Worm (Caenorhabditis elegans) whole organism, L4 larva: Measurements from ENCODE around the gene eef-1G.

ENCODE experiments used
- F26F4.8 ChIP-seq: fragments of 200-800 bp; sonication (Bioruptor generic); conservative IDR thresholded peaks from 2 replicates; pipeline ENCODE4 v1.3.6; 2022; ENCODE audit warnings: missing genetic modification characterization, missing compliant biosample characterization
- F37D6.2 ChIP-seq: sonication (generic microtip); optimal IDR thresholded peaks from 2 replicates; lab custom pipeline; 2016; ENCODE audit warnings: mild to moderate bottlenecking, missing genetic modification characterization, missing compliant biosample characterization
- F49E8.2 ChIP-seq: sonication (generic microtip); optimal IDR thresholded peaks from 2 replicates; lab custom pipeline; 2016; ENCODE audit warnings: missing compliant biosample characterization, mild to moderate bottlenecking, missing genetic modification characterization, borderline replicate concordance
- R02D3.7 ChIP-seq: fragments of 150-350 bp; sonication (generic microtip); optimal IDR thresholded peaks from 3 replicates; lab custom pipeline; 2014; ENCODE audit warnings: missing biosample characterization, missing genetic modification characterization
- Y105C5A.15 ChIP-seq: fragments of 200-800 bp; sonication (Bioruptor generic); IDR thresholded peaks from 2 replicates; pipeline ENCODE4 v1.3.6; 2022; ENCODE audit warnings: missing genetic modification characterization, missing compliant biosample characterization
- ZK337.2 ChIP-seq: fragments of 200-800 bp; sonication (Bioruptor generic); IDR thresholded peaks from 2 replicates; pipeline ENCODE4 v1.3.6; 2022; ENCODE audit warnings: missing genetic modification reagents, missing genetic modification characterization, missing compliant biosample characterization
- ZK546.5 ChIP-seq, 2 experiments: sonication (generic microtip); optimal IDR thresholded peaks; 2 replicates each; lab custom pipeline; 2017; ENCODE audit warnings: missing biosample characterization in 2 of 2, missing genetic modification characterization in 2 of 2
- ama-1 ChIP-seq: fragments of 150-350 bp; optimal IDR thresholded peaks from 2 replicates; lab custom pipeline; 2014; ENCODE audit warnings: inconsistent platforms, mixed read lengths
- attf-4 ChIP-seq: sonication (generic microtip); optimal IDR thresholded peaks from 3 replicates; lab custom pipeline; 2017; ENCODE audit warnings: missing biosample characterization, missing genetic modification characterization
- ceh-20 ChIP-seq: fragments of 200-800 bp; sonication (Bioruptor generic); IDR thresholded peaks from 2 replicates; pipeline ENCODE4 v1.3.6; 2022; ENCODE audit warnings: missing genetic modification reagents, missing genetic modification characterization, missing compliant biosample characterization
- ceh-32 ChIP-seq: sonication (generic microtip); optimal IDR thresholded peaks from 2 replicates; lab custom pipeline; 2016; ENCODE audit warnings: mild to moderate bottlenecking, missing genetic modification characterization, missing compliant biosample characterization; ENCODE audit not compliant: poor library complexity
- ceh-82 ChIP-seq: sonication (generic microtip); optimal IDR thresholded peaks from 2 replicates; lab custom pipeline; 2017; ENCODE audit warnings: missing biosample characterization, missing genetic modification characterization
- cey-2 ChIP-seq: sonication (generic microtip); optimal IDR thresholded peaks from 3 replicates; lab custom pipeline; 2017; ENCODE audit warnings: missing genetic modification characterization, mild to moderate bottlenecking, missing compliant biosample characterization, antibody characterized with exemption, borderline replicate concordance; ENCODE audit not compliant: insufficient read depth
- daf-8 ChIP-seq: fragments of 200-800 bp; sonication (Bioruptor generic); IDR thresholded peaks from 2 replicates; pipeline ENCODE4 v1.3.6; 2022; ENCODE audit warnings: missing genetic modification characterization, missing compliant biosample characterization
- dmd-8 ChIP-seq: fragments of 200-800 bp; sonication (Bioruptor generic); IDR thresholded peaks from 2 replicates; pipeline ENCODE4 v1.3.6; 2022; ENCODE audit warnings: missing genetic modification characterization, missing compliant biosample characterization
- duxl-1 ChIP-seq: sonication (generic microtip); optimal IDR thresholded peaks from 2 replicates; lab custom pipeline; 2016; ENCODE audit warnings: mild to moderate bottlenecking, missing genetic modification characterization, moderate library complexity, missing compliant biosample characterization; ENCODE audit not compliant: poor library complexity
- egl-27 ChIP-seq: sonication (generic microtip); optimal IDR thresholded peaks from 3 replicates; lab custom pipeline; 2017; ENCODE audit warnings: missing biosample characterization, missing genetic modification reagents, missing genetic modification characterization
- fkh-10 ChIP-seq: fragments of 150-350 bp; optimal IDR thresholded peaks from 2 replicates; lab custom pipeline; 2014; ENCODE audit warnings: missing biosample characterization, missing genetic modification reagents, missing genetic modification characterization
- hif-1 ChIP-seq, 2 experiments: sonication (generic microtip); optimal IDR thresholded peaks; 2 replicates each; lab custom pipeline; 2016 to 2017; ENCODE audit warnings: missing compliant biosample characterization in 2 of 2, missing genetic modification characterization in 2 of 2, missing genetic modification reagents in 2 of 2, missing genotype in 2 of 2, mild to moderate bottlenecking in 1 of 2
- hlh-11 ChIP-seq: fragments of 200-800 bp; sonication (Bioruptor generic); optimal IDR thresholded peaks from 2 replicates; lab custom pipeline; 2018; ENCODE audit warnings: mild to moderate bottlenecking, missing genetic modification characterization, missing compliant biosample characterization
- hlh-30 ChIP-seq: sonication (generic microtip); optimal IDR thresholded peaks from 2 replicates; lab custom pipeline; 2017; ENCODE audit warnings: antibody characterized with exemption, mild to moderate bottlenecking, missing genetic modification characterization, missing compliant biosample characterization; ENCODE audit not compliant: insufficient read depth
- hmg-1.1 ChIP-seq: fragments of 200-800 bp; sonication (Bioruptor generic); IDR thresholded peaks from 2 replicates; pipeline ENCODE4 v1.3.6; 2022; ENCODE audit warnings: missing genetic modification reagents, missing genetic modification characterization, missing compliant biosample characterization
- lim-7 ChIP-seq: fragments of 200-800 bp; sonication (Bioruptor generic); IDR thresholded peaks from 2 replicates; pipeline ENCODE4 v1.3.6; 2022; ENCODE audit warnings: missing genetic modification characterization, missing compliant biosample characterization
- lin-1 ChIP-seq: fragments of 200-800 bp; sonication (Bioruptor generic); IDR thresholded peaks from 2 replicates; pipeline ENCODE4 v1.3.6; 2022; ENCODE audit warnings: missing genetic modification reagents, missing genetic modification characterization, missing compliant biosample characterization
- madf-5 ChIP-seq, 2 experiments: fragments of 200-800 bp; sonication (Bioruptor generic); IDR thresholded peaks; 2 replicates each; pipeline ENCODE4 v1.3.6; 2022; ENCODE audit warnings: missing compliant biosample characterization in 2 of 2, missing genetic modification characterization in 2 of 2
- madf-9 ChIP-seq: fragments of 200-800 bp; sonication (Bioruptor generic); conservative IDR thresholded peaks from 2 replicates; pipeline ENCODE4 v1.3.6; 2022; ENCODE audit warnings: missing genetic modification reagents, missing genetic modification characterization, missing compliant biosample characterization
- mep-1 ChIP-seq: fragments of 150-350 bp; sonication (generic microtip); optimal IDR thresholded peaks from 3 replicates; lab custom pipeline; 2014; ENCODE audit warnings: missing biosample characterization, missing genetic modification characterization
- mxl-2 ChIP-seq: fragments of 200-800 bp; sonication (Bioruptor generic); conservative IDR thresholded peaks from 2 replicates; pipeline ENCODE4 v1.3.6; 2022; ENCODE audit warnings: missing genetic modification reagents, missing genetic modification characterization, missing compliant biosample characterization
- mxl-3 ChIP-seq: fragments of 200-800 bp; sonication (Bioruptor generic); optimal IDR thresholded peaks from 2 replicates; lab custom pipeline; 2018; ENCODE audit warnings: mild to moderate bottlenecking, missing genetic modification characterization, missing compliant biosample characterization
- nhr-10 ChIP-seq: fragments of 150-350 bp; optimal IDR thresholded peaks from 2 replicates; lab custom pipeline; 2014; ENCODE audit warnings: missing biosample characterization, missing genetic modification characterization
- nhr-102 ChIP-seq: sonication (generic microtip); optimal IDR thresholded peaks from 2 replicates; lab custom pipeline; 2016; ENCODE audit warnings: mild to moderate bottlenecking, missing genetic modification characterization, moderate library complexity, missing compliant biosample characterization
- nhr-237 ChIP-seq: sonication (generic microtip); optimal IDR thresholded peaks from 2 replicates; lab custom pipeline; 2017; ENCODE audit warnings: missing biosample characterization, missing genetic modification characterization
- nhr-28 ChIP-seq: fragments of 150-350 bp; optimal IDR thresholded peaks from 2 replicates; lab custom pipeline; 2014; ENCODE audit warnings: missing biosample characterization, missing genetic modification characterization
- nhr-41 ChIP-seq: fragments of 200-800 bp; sonication (Bioruptor generic); IDR thresholded peaks from 2 replicates; pipeline ENCODE4 v1.3.6; 2022; ENCODE audit warnings: missing genetic modification reagents, missing genetic modification characterization, missing compliant biosample characterization
- nhr-42 ChIP-seq: fragments of 200-800 bp; sonication (Bioruptor generic); IDR thresholded peaks from 2 replicates; pipeline ENCODE4 v1.3.6; 2022; ENCODE audit warnings: missing genetic modification characterization, missing compliant biosample characterization
- nhr-48 ChIP-seq: sonication (generic microtip); optimal IDR thresholded peaks from 2 replicates; lab custom pipeline; 2016; ENCODE audit warnings: mild to moderate bottlenecking, missing genetic modification characterization, missing compliant biosample characterization
- nhr-6 ChIP-seq: fragments of 150-350 bp; optimal IDR thresholded peaks from 2 replicates; lab custom pipeline; 2014; ENCODE audit warnings: missing biosample characterization, missing genetic modification characterization
- nhr-76 ChIP-seq: fragments of 150-350 bp; optimal IDR thresholded peaks from 2 replicates; lab custom pipeline; 2014; ENCODE audit warnings: missing biosample characterization, missing genetic modification characterization
- pqm-1 ChIP-seq: sonication (generic microtip); optimal IDR thresholded peaks from 2 replicates; lab custom pipeline; 2017; ENCODE audit warnings: missing biosample characterization, missing genetic modification characterization
- rbr-2 ChIP-seq: sonication (generic microtip); optimal IDR thresholded peaks from 2 replicates; lab custom pipeline; 2016; ENCODE audit warnings: missing genotype, missing genetic modification characterization, missing compliant biosample characterization
- sdz-12 ChIP-seq: fragments of 200-800 bp; sonication (Bioruptor generic); optimal IDR thresholded peaks from 2 replicates; lab custom pipeline; 2018; ENCODE audit warnings: mild to moderate bottlenecking, missing genetic modification characterization, missing compliant biosample characterization
- set-16 ChIP-seq: fragments of 200-800 bp; sonication (Bioruptor generic); IDR thresholded peaks from 2 replicates; pipeline ENCODE4 v1.3.6; 2022; ENCODE audit warnings: missing genetic modification reagents, missing genetic modification characterization, missing compliant biosample characterization
- snpc-4 ChIP-seq: fragments of 150-350 bp; optimal IDR thresholded peaks from 2 replicates; lab custom pipeline; 2014; ENCODE audit warnings: missing biosample characterization, missing genetic modification characterization
- spr-1 ChIP-seq: sonication (generic microtip); optimal IDR thresholded peaks from 2 replicates; lab custom pipeline; 2016; ENCODE audit warnings: mild to moderate bottlenecking, missing genetic modification characterization, missing compliant biosample characterization
- tra-1 ChIP-seq: fragments of 200-800 bp; sonication (Bioruptor generic); IDR thresholded peaks from 2 replicates; pipeline ENCODE4 v1.3.6; 2022; ENCODE audit warnings: missing genetic modification reagents, missing genetic modification characterization, missing compliant biosample characterization
- unc-39 ChIP-seq: sonication (generic microtip); optimal IDR thresholded peaks from 2 replicates; lab custom pipeline; 2017; ENCODE audit warnings: missing biosample characterization, missing genetic modification characterization
- unc-62 ChIP-seq, 3 experiments: fragments of 150-350 bp in 1 of 3; sonication (generic microtip); optimal IDR thresholded peaks in 2 of 3; peaks in 1 of 3; 1 replicate in 1 of 3; 2 replicates in 2 of 3; lab custom pipeline; 2014 to 2017; ENCODE audit warnings: missing biosample characterization in 3 of 3, missing genetic modification characterization in 3 of 3, missing genetic modification reagents in 3 of 3, missing genotype in 1 of 3
- vab-7 ChIP-seq: fragments of 200-800 bp; sonication (Bioruptor generic); IDR thresholded peaks from 2 replicates; pipeline ENCODE4 v1.3.6; 2022; ENCODE audit warnings: missing genetic modification reagents, missing genetic modification characterization, missing compliant biosample characterization
- zfp-3 ChIP-seq: fragments of 200-800 bp; sonication (Bioruptor generic); conservative IDR thresholded peaks from 2 replicates; pipeline ENCODE4 v1.3.6; 2022; ENCODE audit warnings: missing genetic modification reagents, missing genetic modification characterization, missing compliant biosample characterization
- ztf-7 ChIP-seq: fragments of 150-350 bp; optimal IDR thresholded peaks from 2 replicates; lab custom pipeline; 2014; ENCODE audit warnings: missing biosample characterization, missing genetic modification characterization

The eef-1G gene

DNA sequence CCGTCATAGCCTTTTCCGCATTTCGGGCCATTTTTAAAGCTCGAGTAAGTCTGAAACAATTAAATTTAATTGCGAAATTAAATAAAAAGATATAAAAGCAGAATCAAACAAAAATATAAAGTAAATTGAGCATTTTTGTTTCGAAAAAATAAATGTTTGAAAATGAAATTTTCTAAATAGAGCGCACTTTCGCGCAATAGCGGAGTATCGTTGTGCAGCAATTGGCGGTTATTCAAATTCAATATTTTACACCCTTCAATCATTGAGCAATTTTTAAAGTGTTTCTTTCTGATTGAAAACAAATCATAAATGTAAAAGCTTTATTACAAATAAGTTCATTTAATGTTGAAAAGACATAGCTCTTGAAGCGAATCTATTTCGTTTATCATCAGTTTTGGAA lies 35.1 kb downstream of the eef-1G start, which contains the start of gene isy-1 (continued):
- TF ChIP-seq ZK337.2 (GFP tag; lab: Robert Waterston, UW) = no peak
- TF ChIP-seq unc-39 (tag; lab: Kevin White, UChicago) = no peak
- no peak for TF ChIP-seq Y105C5A.15 (GFP tag; lab: Robert Waterston, UW)
- no peak for TF ChIP-seq tra-1
- TF ChIP-seq hmg-1.1 (GFP tag; lab: Robert Waterston, UW) = 0 out of 2 replicates have a peak, but pooled peaks have one; percentile 18
- no peak for TF ChIP-seq duxl-1 (tag; lab: Kevin White, UChicago)
- TF ChIP-seq attf-4 (tag; lab: Kevin White, UChicago) = no peak
- no peak for TF ChIP-seq set-16 (GFP tag; lab: Robert Waterston, UW)
- no peak for TF ChIP-seq pqm-1
- TF ChIP-seq cey-2 = no peak
- no peak for TF ChIP-seq mxl-3 (GFP tag; lab: Kevin White, UChicago)
- TF ChIP-seq egl-27 (tag; lab: Kevin White, UChicago) = no peak
- TF ChIP-seq hlh-11 (tag; lab: Kevin White, UChicago) = no peak
- no peak for TF ChIP-seq ceh-32 (tag; lab: Kevin White, UChicago)
- no peak for TF ChIP-seq nhr-42 (GFP tag; lab: Robert Waterston, UW)
- TF ChIP-seq nhr-28 = peak; percentile 53
- TF ChIP-seq F37D6.2 (tag; lab: Kevin White, UChicago) = no peak
- TF ChIP-seq madf-5 (GFP tag; IDR thresholded peaks at IDR 0.05; lab: Robert Waterston, UW) = no peak
- no peak for TF ChIP-seq nhr-48 (tag; lab: Kevin White, UChicago)
- TF ChIP-seq nhr-10 (tag; lab: Kevin White, UChicago) = no peak
- no peak for TF ChIP-seq ZK546.5 (tag; optimal IDR thresholded peaks at IDR 0.05; lab: Kevin White, UChicago)
- TF ChIP-seq madf-9 (GFP tag; lab: Robert Waterston, UW) = no peak
- no peak for TF ChIP-seq nhr-102 (tag; lab: Kevin White, UChicago)
- TF ChIP-seq ceh-20 (GFP tag; lab: Robert Waterston, UW) = no peak
- TF ChIP-seq snpc-4 = no peak
- no peak for TF ChIP-seq daf-8 (GFP tag; lab: Robert Waterston, UW)
- no peak for TF ChIP-seq ceh-82 (tag; lab: Kevin White, UChicago)
- TF ChIP-seq nhr-6 = peak; percentile 70
- no peak for TF ChIP-seq F26F4.8 (GFP tag; lab: Robert Waterston, UW)
- no peak for TF ChIP-seq spr-1 (tag; lab: Kevin White, UChicago)
- no peak for TF ChIP-seq dmd-8
- TF ChIP-seq nhr-41 = no peak
- TF ChIP-seq sdz-12 = no peak
- TF ChIP-seq ama-1 (lab: Kevin White, UChicago) = no peak

DNA sequence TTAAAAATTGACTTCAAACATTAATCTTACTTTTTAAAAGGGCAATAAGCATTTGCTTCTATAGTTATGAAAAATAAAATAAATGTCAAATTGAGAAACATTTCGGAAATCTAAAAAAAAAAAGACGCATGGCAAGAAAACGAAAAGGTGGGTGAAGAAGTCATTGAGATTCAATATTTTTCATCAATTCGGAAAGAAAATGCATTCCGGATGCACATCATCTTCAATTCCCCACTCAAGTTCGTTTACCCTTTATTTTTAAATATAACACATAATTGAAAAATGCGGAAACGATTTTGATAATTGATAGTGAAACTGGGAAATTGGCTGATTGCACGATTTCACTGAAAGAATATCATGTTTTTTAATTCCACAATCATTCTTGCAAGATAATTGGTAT lies 36.9 kb downstream of the eef-1G start, which contains the start of gene F53B7.4:
F53B7.4 (minus strand) TSS at position 101 of the 400 bp plus-strand sequence.
- TF ChIP-seq hif-1 (tag; optimal IDR thresholded peaks at IDR 0.05; lab: Kevin White, UChicago) (no peak), unc-62 (GFP tag; optimal IDR thresholded peaks at IDR 0.05 in 1 of 2; lab: Kevin White, UChicago) (no peak), unc-62 (tag; optimal IDR thresholded peaks at IDR 0.05; lab: Kevin White, UChicago) (no peak), ztf-7 (tag; lab: Kevin White, UChicago) (no peak), hlh-11 (tag; lab: Kevin White, UChicago) (no peak), zfp-3 (GFP tag; lab: Robert Waterston, UW) (no peak), R02D3.7 (tag; lab: Kevin White, UChicago) (no peak)

DNA sequence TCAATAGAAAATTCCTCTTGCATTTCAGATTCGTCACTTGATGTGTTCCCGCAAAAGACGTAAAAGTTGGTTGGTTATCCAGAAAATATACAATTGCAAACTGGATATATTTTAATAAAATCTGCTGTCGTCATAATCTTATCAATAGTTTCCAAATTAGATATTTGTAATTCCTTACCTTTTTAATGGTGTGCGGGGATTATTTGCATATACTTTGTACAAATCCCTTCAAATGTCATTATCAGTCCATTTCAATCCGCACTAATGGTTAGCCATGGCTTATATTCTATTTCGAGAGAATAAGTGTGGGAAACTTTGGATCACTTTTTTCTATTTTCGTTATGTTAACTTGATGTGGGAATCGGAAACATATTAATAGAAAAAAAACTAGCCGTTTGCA lies 38.6 kb downstream of the eef-1G start:
- TF ChIP-seq lim-7 = no peak
- TF ChIP-seq vab-7 (GFP tag; lab: Robert Waterston, UW) = no peak
- TF ChIP-seq nhr-76 (tag; lab: Kevin White, UChicago) = no peak
- TF ChIP-seq ZK337.2 (GFP tag; lab: Robert Waterston, UW) = no peak
- TF ChIP-seq mep-1 (tag; lab: Kevin White, UChicago) = no peak
- no peak for TF ChIP-seq hlh-30 (tag; lab: Kevin White, UChicago)
- no peak for TF ChIP-seq F49E8.2
- TF ChIP-seq mxl-2 = no peak
- no peak for TF ChIP-seq ceh-20 (GFP tag; lab: Robert Waterston, UW)
- no peak for TF ChIP-seq rbr-2 (tag; lab: Kevin White, UChicago)
- TF ChIP-seq pqm-1 = no peak
- no peak for TF ChIP-seq fkh-10
- TF ChIP-seq daf-8 (GFP tag; lab: Robert Waterston, UW) = no peak
- no peak for TF ChIP-seq nhr-237 (tag; lab: Kevin White, UChicago)
- TF ChIP-seq lin-1 (GFP tag; lab: Robert Waterston, UW) = no peak
